Worm (Caenorhabditis elegans) whole organism, late embryonic: ENCODE measurements around the gene W01B6.5.

Source experiments
- C38D4.7 ChIP-seq: fragments of 200-800 bp; sonication (Bioruptor generic); optimal IDR thresholded peaks from 2 replicates; lab custom pipeline; 2018; ENCODE audit warnings: mild to moderate bottlenecking, missing genetic modification characterization, moderate library complexity, missing compliant biosample characterization
- K02D7.2 ChIP-seq: sonication (generic microtip); optimal IDR thresholded peaks from 2 replicates; lab custom pipeline; 2017; ENCODE audit warnings: mild to moderate bottlenecking, missing genetic modification characterization, missing compliant biosample characterization
- K09A11.1 ChIP-seq: sonication (generic microtip); optimal IDR thresholded peaks from 2 replicates; lab custom pipeline; 2017; ENCODE audit warnings: antibody characterized with exemption, mild to moderate bottlenecking, missing genetic modification characterization, missing compliant biosample characterization; ENCODE audit not compliant: insufficient read depth
- Y22D7AL.16 ChIP-seq: sonication (generic microtip); optimal IDR thresholded peaks from 2 replicates; lab custom pipeline; 2016; ENCODE audit warnings: missing genetic modification characterization, missing compliant biosample characterization
- ceh-14 ChIP-seq: sonication (generic microtip); optimal IDR thresholded peaks from 2 replicates; lab custom pipeline; 2016; ENCODE audit warnings: missing genotype, missing genetic modification characterization, missing compliant biosample characterization
- ceh-18 ChIP-seq: sonication (generic microtip); optimal IDR thresholded peaks from 2 replicates; lab custom pipeline; 2016; ENCODE audit warnings: missing genetic modification characterization, missing compliant biosample characterization
- ceh-2 ChIP-seq: sonication (generic microtip); optimal IDR thresholded peaks from 2 replicates; lab custom pipeline; 2016; ENCODE audit warnings: missing genotype, missing genetic modification characterization, missing compliant biosample characterization
- ceh-22 ChIP-seq: sonication (generic microtip); optimal IDR thresholded peaks from 2 replicates; lab custom pipeline; 2017; ENCODE audit warnings: missing biosample characterization, missing genetic modification characterization
- ceh-24 ChIP-seq: sonication (generic microtip); optimal IDR thresholded peaks from 2 replicates; lab custom pipeline; 2016; ENCODE audit warnings: mild to moderate bottlenecking, missing genetic modification characterization, missing compliant biosample characterization
- ceh-30 ChIP-seq: fragments of 150-350 bp; optimal IDR thresholded peaks from 2 replicates; lab custom pipeline; 2014; ENCODE audit warnings: missing biosample characterization, missing genetic modification characterization
- ceh-34 ChIP-seq: sonication (generic microtip); optimal IDR thresholded peaks from 2 replicates; lab custom pipeline; 2016; ENCODE audit warnings: mild to moderate bottlenecking, missing genetic modification characterization, missing compliant biosample characterization
- ceh-45 ChIP-seq: fragments of 200-800 bp; sonication (Bioruptor generic); IDR thresholded peaks from 2 replicates; pipeline ENCODE4 v1.3.6; 2022; ENCODE audit warnings: missing genetic modification reagents, missing genetic modification characterization, missing compliant biosample characterization
- ceh-48 ChIP-seq: sonication (generic microtip); optimal IDR thresholded peaks from 2 replicates; lab custom pipeline; 2016; ENCODE audit warnings: missing genetic modification characterization, inconsistent platforms, missing compliant biosample characterization
- ceh-9 ChIP-seq: sonication (generic microtip); optimal IDR thresholded peaks from 2 replicates; lab custom pipeline; 2016; ENCODE audit warnings: mild to moderate bottlenecking, missing genetic modification characterization, inconsistent platforms, missing compliant biosample characterization
- che-1 ChIP-seq: sonication (generic microtip); optimal IDR thresholded peaks from 2 replicates; lab custom pipeline; 2016; ENCODE audit warnings: mild to moderate bottlenecking, missing genetic modification characterization, missing compliant biosample characterization
- dmd-4 ChIP-seq: sonication (generic microtip); optimal IDR thresholded peaks from 2 replicates; lab custom pipeline; 2016; ENCODE audit warnings: borderline replicate concordance, missing genetic modification characterization, missing compliant biosample characterization
- dve-1 ChIP-seq: sonication (generic microtip); optimal IDR thresholded peaks from 2 replicates; lab custom pipeline; 2017; ENCODE audit warnings: antibody characterized with exemption, mild to moderate bottlenecking, missing genetic modification characterization, missing compliant biosample characterization
- elt-2 ChIP-seq: sonication (generic microtip); optimal IDR thresholded peaks from 2 replicates; lab custom pipeline; 2016; ENCODE audit warnings: missing genetic modification reagents, missing genetic modification characterization, missing compliant biosample characterization
- ets-4 ChIP-seq: sonication (generic microtip); optimal IDR thresholded peaks from 2 replicates; lab custom pipeline; 2016; ENCODE audit warnings: missing genetic modification characterization, missing compliant biosample characterization
- eyg-1 ChIP-seq: sonication (generic microtip); optimal IDR thresholded peaks from 2 replicates; lab custom pipeline; 2016; ENCODE audit warnings: missing genotype, missing genetic modification characterization, missing compliant biosample characterization
- gmeb-2 ChIP-seq: sonication (generic microtip); optimal IDR thresholded peaks from 2 replicates; lab custom pipeline; 2016; ENCODE audit warnings: missing genetic modification characterization, inconsistent platforms, missing compliant biosample characterization
- hlh-13 ChIP-seq: fragments of 200-800 bp; sonication (Bioruptor generic); optimal IDR thresholded peaks from 2 replicates; lab custom pipeline; 2018; ENCODE audit warnings: mild to moderate bottlenecking, missing genetic modification characterization, missing compliant biosample characterization
- hlh-15 ChIP-seq: sonication (generic microtip); optimal IDR thresholded peaks from 2 replicates; lab custom pipeline; 2016; ENCODE audit warnings: missing genetic modification characterization, missing compliant biosample characterization
- hlh-8 ChIP-seq: sonication (generic microtip); optimal IDR thresholded peaks from 2 replicates; lab custom pipeline; 2016; ENCODE audit warnings: missing genotype, missing genetic modification characterization, missing compliant biosample characterization
- lim-6 ChIP-seq: sonication (generic microtip); optimal IDR thresholded peaks from 2 replicates; lab custom pipeline; 2016; ENCODE audit warnings: missing genetic modification characterization, missing compliant biosample characterization
- madf-2 ChIP-seq: sonication (generic microtip); optimal IDR thresholded peaks from 2 replicates; lab custom pipeline; 2017; ENCODE audit warnings: missing genetic modification characterization, missing compliant biosample characterization
- mec-3 ChIP-seq: sonication (generic microtip); optimal IDR thresholded peaks from 2 replicates; lab custom pipeline; 2016; ENCODE audit warnings: borderline replicate concordance, missing genetic modification characterization, missing compliant biosample characterization
- nhr-11 ChIP-seq: fragments of 150-350 bp; optimal IDR thresholded peaks from 2 replicates; lab custom pipeline; 2014; ENCODE audit warnings: missing biosample characterization, missing genetic modification characterization
- nhr-232 ChIP-seq: sonication (generic microtip); optimal IDR thresholded peaks from 2 replicates; lab custom pipeline; 2016; ENCODE audit warnings: missing genetic modification characterization, missing compliant biosample characterization
- npax-4 ChIP-seq: sonication (generic microtip); optimal IDR thresholded peaks from 2 replicates; lab custom pipeline; 2016; ENCODE audit warnings: missing genetic modification characterization, missing compliant biosample characterization
- odd-2 ChIP-seq: sonication (generic microtip); optimal IDR thresholded peaks from 2 replicates; lab custom pipeline; 2017; ENCODE audit warnings: antibody characterized with exemption, mild to moderate bottlenecking, missing genetic modification characterization, missing compliant biosample characterization
- pax-1 ChIP-seq: fragments of 150-350 bp; optimal IDR thresholded peaks from 2 replicates; lab custom pipeline; 2014; ENCODE audit warnings: missing biosample characterization, missing genetic modification characterization
- pha-2 ChIP-seq: sonication (generic microtip); optimal IDR thresholded peaks from 2 replicates; lab custom pipeline; 2017; ENCODE audit warnings: mild to moderate bottlenecking, missing genetic modification characterization, missing compliant biosample characterization
- pqm-1 ChIP-seq: sonication (generic microtip); optimal IDR thresholded peaks from 2 replicates; lab custom pipeline; 2016; ENCODE audit warnings: missing genetic modification characterization, missing compliant biosample characterization
- pros-1 ChIP-seq: fragments of 150-350 bp; optimal IDR thresholded peaks from 2 replicates; lab custom pipeline; 2014; ENCODE audit warnings: missing biosample characterization, missing genetic modification reagents, missing genetic modification characterization
- ref-2 ChIP-seq: sonication (generic microtip); optimal IDR thresholded peaks from 2 replicates; lab custom pipeline; 2016; ENCODE audit warnings: missing genetic modification characterization, missing compliant biosample characterization
- tbx-2 ChIP-seq: sonication (generic microtip); optimal IDR thresholded peaks from 2 replicates; lab custom pipeline; 2016; ENCODE audit warnings: missing genetic modification characterization, missing compliant biosample characterization
- ttx-3 ChIP-seq: sonication (generic microtip); optimal IDR thresholded peaks from 2 replicates; lab custom pipeline; 2016; ENCODE audit warnings: missing genetic modification reagents, missing genetic modification characterization, missing compliant biosample characterization
- unc-42 ChIP-seq: sonication (generic microtip); optimal IDR thresholded peaks from 2 replicates; lab custom pipeline; 2016; ENCODE audit warnings: missing genotype, missing genetic modification characterization, missing compliant biosample characterization
- unc-55 ChIP-seq: sonication (generic microtip); optimal IDR thresholded peaks from 2 replicates; lab custom pipeline; 2017; ENCODE audit warnings: missing biosample characterization, missing genetic modification reagents, missing genetic modification characterization
- unc-86 ChIP-seq: sonication (generic microtip); optimal IDR thresholded peaks from 2 replicates; lab custom pipeline; 2016; ENCODE audit warnings: missing genetic modification characterization, missing compliant biosample characterization

The W01B6.5 gene

DNA sequence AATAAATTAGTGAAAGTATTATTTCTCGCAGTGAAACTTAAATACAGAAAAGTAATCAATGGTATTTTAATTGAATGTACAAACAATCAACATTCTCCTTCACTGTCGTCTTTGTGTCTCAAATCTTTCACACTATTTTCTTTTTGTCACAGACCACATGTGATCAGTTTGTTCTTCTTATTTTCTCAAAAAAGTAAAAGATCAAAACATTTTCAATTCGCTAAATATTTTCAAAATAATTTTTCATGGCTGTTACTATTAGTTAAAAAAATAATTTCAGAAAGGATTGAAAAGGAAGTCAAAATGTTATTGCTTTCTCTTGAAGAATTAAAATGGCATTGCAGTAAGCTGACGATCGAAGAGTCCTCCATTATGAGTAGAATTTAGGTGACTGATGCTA, 35.2 kb upstream of the W01B6.5 start, which contains the start of gene dhs-31:
Gene dhs-31, minus strand, starts transcription at position 101 of the 400 bp plus-strand sequence.
- TF ChIP-seq tbx-2 (tag; lab: Kevin White, UChicago) = no peak
- no peak for TF ChIP-seq ceh-22
- TF ChIP-seq unc-42 = no peak
- no peak for TF ChIP-seq pqm-1 (tag; lab: Kevin White, UChicago)
- no peak for TF ChIP-seq unc-86 (tag; lab: Kevin White, UChicago)
- TF ChIP-seq odd-2 (tag; lab: Kevin White, UChicago) = no peak
- no peak for TF ChIP-seq nhr-11 (tag; lab: Kevin White, UChicago)
- no peak for TF ChIP-seq ceh-30 (tag; lab: Kevin White, UChicago)
- TF ChIP-seq eyg-1 (tag; lab: Kevin White, UChicago) = no peak
- no peak for TF ChIP-seq ttx-3 (tag; lab: Kevin White, UChicago)
- no peak for TF ChIP-seq K02D7.2 (tag; lab: Kevin White, UChicago)
- no peak for TF ChIP-seq npax-4
- TF ChIP-seq pros-1 (tag; lab: Kevin White, UChicago) = no peak
- TF ChIP-seq ceh-24 (tag; lab: Kevin White, UChicago) = no peak
- TF ChIP-seq, all 69 proteins: peak for 0

- TF ChIP-seq dmd-4 (tag; lab: Kevin White, UChicago) (no peak), ceh-2 (tag; lab: Kevin White, UChicago) (no peak), mec-3 (tag; lab: Kevin White, UChicago) (no peak), hlh-13 (GFP tag; lab: Kevin White, UChicago) (no peak), Y22D7AL.16 (tag; lab: Kevin White, UChicago) (no peak), ets-4 (tag; lab: Kevin White, UChicago) (no peak), nhr-232 (tag; lab: Kevin White, UChicago) (no peak), ceh-9 (no peak), ceh-48 (tag; lab: Kevin White, UChicago) (no peak), unc-42 (no peak), K09A11.1 (tag; lab: Kevin White, UChicago) (no peak), unc-55 (GFP tag; lab: Kevin White, UChicago) (no peak), lim-6 (no peak), ceh-22 (no peak), ref-2 (tag; lab: Kevin White, UChicago) (no peak), che-1 (tag; lab: Kevin White, UChicago) (no peak), C38D4.7 (no peak), ceh-30 (tag; lab: Kevin White, UChicago) (no peak), elt-2 (no peak)
Observed at ce11 chrIV:10042881-10043280, 33.1 kb upstream of the W01B6.5 start, which contains the start of gene frk-1. Gene frk-1, plus strand, starts transcription at chrIV:10043181.

DNA sequence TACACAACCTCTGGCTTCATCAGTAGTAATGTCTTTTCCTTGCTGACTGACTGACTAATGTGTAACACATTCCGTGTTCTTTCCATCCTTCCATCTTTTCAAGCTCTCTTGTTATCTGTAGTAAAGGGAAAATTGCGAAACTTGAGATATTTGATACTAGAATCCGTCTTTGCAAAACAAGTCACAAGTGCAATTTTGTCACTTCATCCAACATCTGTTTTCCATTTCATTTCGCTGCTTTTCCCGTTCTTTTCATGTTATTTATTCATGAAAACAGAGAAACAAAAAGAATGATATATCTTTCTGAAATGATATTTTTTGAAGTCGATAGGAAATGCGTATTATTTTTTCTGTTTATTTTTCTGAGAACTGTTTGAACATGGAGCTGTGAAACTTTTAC, 30.0 kb upstream of the W01B6.5 start:
- TF ChIP-seq hlh-8 (tag; lab: Kevin White, UChicago) (no peak), ceh-18 (tag; lab: Kevin White, UChicago) (no peak), pros-1 (tag; lab: Kevin White, UChicago) (no peak), che-1 (tag; lab: Kevin White, UChicago) (no peak), ceh-14 (tag; lab: Kevin White, UChicago) (no peak), ceh-22 (no peak), ttx-3 (tag; lab: Kevin White, UChicago) (no peak), dve-1 (tag; lab: Kevin White, UChicago) (no peak), gmeb-2 (no peak), ceh-45 (GFP tag; lab: Robert Waterston, UW) (no peak), ceh-34 (tag; lab: Kevin White, UChicago) (no peak)

DNA sequence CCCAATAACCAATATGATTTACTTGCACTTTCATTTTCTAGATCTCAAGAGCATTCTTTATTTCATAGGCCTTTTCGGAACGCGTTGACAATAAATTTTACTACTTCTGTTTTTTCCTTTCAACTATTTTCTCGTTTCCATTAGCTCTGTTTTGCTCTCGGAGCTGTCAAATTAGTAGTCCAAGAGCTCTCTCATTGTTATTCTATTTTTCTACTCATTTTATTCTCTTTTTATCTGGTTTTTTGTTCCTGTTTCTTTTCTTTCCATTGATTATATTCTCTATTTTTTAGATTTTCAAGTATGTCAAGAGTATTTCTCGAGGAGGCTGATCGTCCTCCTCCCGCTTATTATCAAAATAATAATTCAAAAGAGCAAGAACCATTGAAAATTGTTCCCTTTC, 28.9 kb upstream of the W01B6.5 start, which contains the start of gene T04B2.3:
Gene T04B2.3, plus strand, starts transcription at position 301 of the 400 bp plus-strand sequence.
- TF ChIP-seq hlh-15 (no peak), pha-2 (tag; lab: Kevin White, UChicago) (no peak), madf-2 (tag; lab: Kevin White, UChicago) (no peak), nhr-232 (tag; lab: Kevin White, UChicago) (no peak), ceh-9 (no peak), ref-2 (tag; lab: Kevin White, UChicago) (no peak), eyg-1 (tag; lab: Kevin White, UChicago) (no peak), ceh-22 (no peak), ceh-2 (tag; lab: Kevin White, UChicago) (no peak), Y22D7AL.16 (tag; lab: Kevin White, UChicago) (no peak), mec-3 (tag; lab: Kevin White, UChicago) (no peak), ceh-24 (tag; lab: Kevin White, UChicago) (no peak), pax-1 (tag; lab: Kevin White, UChicago) (no peak)
- TF ChIP-seq, all 69 proteins: peak for 0
